Comparison of ENCODE assay signal across 4 worm cellular contexts in the genomic region with DNA sequence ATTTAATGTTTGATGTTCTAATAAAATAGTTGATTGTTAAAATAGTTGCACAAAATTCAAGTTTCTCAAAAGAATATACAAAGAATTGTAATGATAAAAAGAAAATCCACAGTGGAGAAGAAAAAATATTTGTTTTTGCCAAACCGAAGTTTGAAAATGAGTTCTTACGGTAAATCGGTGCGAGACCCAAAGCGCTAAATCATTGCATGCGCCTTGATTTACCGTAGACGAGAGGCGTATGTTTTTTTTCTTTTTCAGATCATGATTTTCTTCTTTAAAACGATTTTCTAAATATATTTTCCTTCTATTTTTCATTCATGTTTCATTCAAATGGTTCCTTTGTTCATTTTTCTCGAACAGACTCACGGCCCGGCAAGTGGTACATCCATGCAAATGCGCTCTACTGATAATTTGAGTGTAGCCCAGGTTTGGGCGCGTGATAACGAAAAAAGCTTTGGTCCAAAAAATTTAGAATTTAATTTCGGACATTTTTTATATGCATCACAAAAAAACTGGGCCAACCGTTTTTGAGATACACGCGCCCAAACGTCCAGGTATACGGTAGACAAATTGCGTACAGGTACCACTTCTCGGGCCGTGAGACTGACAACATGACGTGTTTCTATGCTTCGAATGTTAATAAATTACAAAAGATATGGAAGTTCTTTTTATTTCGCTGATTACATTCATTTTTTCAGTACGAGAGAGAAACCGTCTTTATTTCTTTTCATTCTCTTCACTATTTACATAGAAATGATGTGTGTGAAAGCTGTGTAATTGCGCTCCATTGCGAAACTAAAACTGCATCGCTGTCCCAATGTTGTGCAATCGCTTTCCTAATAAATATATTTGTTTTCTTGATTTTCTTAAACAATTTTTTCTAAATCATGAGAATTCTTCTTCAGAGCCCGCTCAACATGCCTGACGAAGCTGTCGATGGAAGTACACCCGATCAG.
TF ChIP-seq lines count a peak whose summit lies in the region.

A gene (plus strand): TSS at position 906 of the 956 bp plus-strand sequence.

TF ChIP-seq in whole organism, L1 larva, 84 proteins besides CTCF, POLR2A, EP300 and RAD21 (continued from another document):
- TF ChIP-seq swsn-7 (tag; optimal IDR thresholded peaks at IDR 0.05; lab: Kevin White, UChicago) = no peak
- TF ChIP-seq nhr-19 (GFP tag; conservative IDR thresholded peaks at IDR 0.05; lab: Robert Waterston, UW) = no peak
- TF ChIP-seq elt-2 (tag; optimal IDR thresholded peaks at IDR 0.05; lab: Kevin White, UChicago) = peak; percentile 10
- no peak for TF ChIP-seq fos-1 (tag; optimal IDR thresholded peaks at IDR 0.05; lab: Kevin White, UChicago)
- no peak for TF ChIP-seq pax-3 (tag; optimal IDR thresholded peaks at IDR 0.05; lab: Kevin White, UChicago)
- TF ChIP-seq nhr-20 (tag; optimal IDR thresholded peaks at IDR 0.05; lab: Kevin White, UChicago) = peak; percentile 43
- TF ChIP-seq aly-2 (tag; optimal IDR thresholded peaks at IDR 0.05; lab: Kevin White, UChicago) = no peak
- no peak for TF ChIP-seq ceh-88 (GFP tag; IDR thresholded peaks at IDR 0.05; lab: Robert Waterston, UW)
- TF ChIP-seq zag-1 (tag; optimal IDR thresholded peaks at IDR 0.05; lab: Kevin White, UChicago) = no peak
- no peak for TF ChIP-seq Y116A8C.19 (tag; optimal IDR thresholded peaks at IDR 0.05; lab: Kevin White, UChicago; ENCODE audit: borderline replicate concordance)

TF ChIP-seq in whole organism, L2 larva, 48 proteins besides CTCF, POLR2A, EP300 and RAD21 (continued from another document):
- TF ChIP-seq nhr-77 (tag; optimal IDR thresholded peaks at IDR 0.05; lab: Kevin White, UChicago) = no peak
TF ChIP-seq in whole organism, L2 larva: peak in this region for 8.

TF ChIP-seq in whole organism, L4 larva, 104 proteins besides CTCF, POLR2A, EP300 and RAD21 (continued from another document and continues in another):
- TF ChIP-seq daf-16 (GFP tag; optimal IDR thresholded peaks at IDR 0.05; lab: Kevin White, UChicago) (no peak), daf-16 (tag; optimal IDR thresholded peaks at IDR 0.05; lab: Kevin White, UChicago) (peak; percentile 74), cey-2 (tag; optimal IDR thresholded peaks at IDR 0.05; lab: Kevin White, UChicago; ENCODE audit: borderline replicate concordance, insufficient read depth) (no peak), nhr-11 (tag; optimal IDR thresholded peaks at IDR 0.05; lab: Kevin White, UChicago) (peak; percentile 29), nhr-77 (tag; optimal IDR thresholded peaks at IDR 0.05; lab: Kevin White, UChicago) (peak; percentile 57), tra-1 (GFP tag; IDR thresholded peaks at IDR 0.05; lab: Robert Waterston, UW) (no peak), lin-29 (GFP tag; IDR thresholded peaks at IDR 0.05; lab: Robert Waterston, UW) (no peak), nhr-10 (tag; optimal IDR thresholded peaks at IDR 0.05; lab: Kevin White, UChicago) (no peak), set-16 (GFP tag; IDR thresholded peaks at IDR 0.05; lab: Robert Waterston, UW) (no peak), fos-1 (tag; optimal IDR thresholded peaks at IDR 0.05; lab: Kevin White, UChicago) (no peak), dve-1 (tag; optimal IDR thresholded peaks at IDR 0.05; lab: Kevin White, UChicago; ENCODE audit: insufficient read depth) (peak; percentile 58), ceh-62 (tag; optimal IDR thresholded peaks at IDR 0.05; lab: Kevin White, UChicago) (no peak), F26F4.8 (GFP tag; conservative IDR thresholded peaks at IDR 0.05; lab: Robert Waterston, UW) (no peak), zfp-3 (GFP tag; conservative IDR thresholded peaks at IDR 0.05; lab: Robert Waterston, UW) (no peak), fkh-10 (GFP tag; optimal IDR thresholded peaks at IDR 0.05; lab: Kevin White, UChicago) (no peak), daf-12 (tag; optimal IDR thresholded peaks at IDR 0.05; lab: Kevin White, UChicago) (no peak), tag-97 (GFP tag; IDR thresholded peaks at IDR 0.05; lab: Robert Waterston, UW) (no peak), nhr-25 (tag; optimal IDR thresholded peaks at IDR 0.05; lab: Kevin White, UChicago; ENCODE audit: borderline replicate concordance, insufficient read depth) (no peak), nhr-42 (GFP tag; IDR thresholded peaks at IDR 0.05; lab: Robert Waterston, UW) (no peak), mdt-29 (GFP tag; IDR thresholded peaks at IDR 0.05; lab: Robert Waterston, UW) (no peak), Y105C5A.15 (GFP tag; IDR thresholded peaks at IDR 0.05; lab: Robert Waterston, UW) (no peak), ztf-11 (tag; optimal IDR thresholded peaks at IDR 0.05; lab: Kevin White, UChicago) (no peak), nhr-76 (tag; optimal IDR thresholded peaks at IDR 0.05; lab: Kevin White, UChicago) (no peak), lsy-2 (tag; optimal IDR thresholded peaks at IDR 0.05; lab: Kevin White, UChicago) (peak in 1 of 2 experiments; percentile 83), F10B5.3 (tag; optimal IDR thresholded peaks at IDR 0.05; lab: Kevin White, UChicago) (no peak), lin-13 (GFP tag; optimal IDR thresholded peaks at IDR 0.05; lab: Kevin White, UChicago) (no peak), lin-38 (GFP tag; IDR thresholded peaks at IDR 0.05; lab: Robert Waterston, UW) (peak; percentile 90), F44E2.7 (GFP tag; IDR thresholded peaks at IDR 0.05; lab: Robert Waterston, UW) (no peak), duxl-1 (tag; optimal IDR thresholded peaks at IDR 0.05; lab: Kevin White, UChicago; ENCODE audit: poor library complexity) (no peak), nhr-111 (GFP tag; optimal IDR thresholded peaks at IDR 0.05; lab: Kevin White, UChicago) (no peak), egl-27 (tag; optimal IDR thresholded peaks at IDR 0.05; lab: Kevin White, UChicago) (no peak), nhr-41 (GFP tag; IDR thresholded peaks at IDR 0.05; lab: Robert Waterston, UW) (no peak), zip-2 (tag; optimal IDR thresholded peaks at IDR 0.05; lab: Kevin White, UChicago) (peak; percentile 94), ceh-32 (tag; optimal IDR thresholded peaks at IDR 0.05; lab: Kevin White, UChicago; ENCODE audit: poor library complexity) (no peak), gei-8 (GFP tag; optimal IDR thresholded peaks at IDR 0.05; lab: Kevin White, UChicago) (no peak), lim-7 (GFP tag; IDR thresholded peaks at IDR 0.05; lab: Robert Waterston, UW) (no peak), ceh-82 (tag; optimal IDR thresholded peaks at IDR 0.05; lab: Kevin White, UChicago) (no peak), mxl-2 (GFP tag; conservative IDR thresholded peaks at IDR 0.05; lab: Robert Waterston, UW) (no peak), spr-1 (tag; optimal IDR thresholded peaks at IDR 0.05; lab: Kevin White, UChicago) (no peak), Y75B8A.6 (GFP tag; IDR thresholded peaks at IDR 0.05; lab: Robert Waterston, UW) (no peak), nhr-28 (tag; optimal IDR thresholded peaks at IDR 0.05; lab: Kevin White, UChicago) (peak; percentile 69), daf-19 (GFP tag; conservative IDR thresholded peaks at IDR 0.05; lab: Robert Waterston, UW) (no peak), daf-8 (GFP tag; IDR thresholded peaks at IDR 0.05; lab: Robert Waterston, UW) (no peak), hlh-11 (tag; optimal IDR thresholded peaks at IDR 0.05; lab: Kevin White, UChicago) (peak; percentile 56), R02D3.7 (tag; optimal IDR thresholded peaks at IDR 0.05; lab: Kevin White, UChicago) (no peak), hmg-1.1 (GFP tag; IDR thresholded peaks at IDR 0.05; lab: Robert Waterston, UW) (no peak), ztf-7 (tag; optimal IDR thresholded peaks at IDR 0.05; lab: Kevin White, UChicago) (no peak), nhr-102 (tag; optimal IDR thresholded peaks at IDR 0.05; lab: Kevin White, UChicago) (no peak), attf-4 (tag; optimal IDR thresholded peaks at IDR 0.05; lab: Kevin White, UChicago) (no peak), ceh-28 (tag; optimal IDR thresholded peaks at IDR 0.05; lab: Kevin White, UChicago) (no peak), madf-9 (GFP tag; conservative IDR thresholded peaks at IDR 0.05; lab: Robert Waterston, UW) (no peak), nhr-48 (tag; optimal IDR thresholded peaks at IDR 0.05; lab: Kevin White, UChicago) (no peak), saeg-2 (GFP tag; IDR thresholded peaks at IDR 0.05; lab: Robert Waterston, UW) (no peak), dmd-6 (GFP tag; IDR thresholded peaks at IDR 0.05; lab: Robert Waterston, UW) (peak; percentile 63), zag-1 (tag; optimal IDR thresholded peaks at IDR 0.05; lab: Kevin White, UChicago) (no peak), hif-1 (tag; optimal IDR thresholded peaks at IDR 0.05; lab: Kevin White, UChicago) (peak in 1 of 2 experiments; percentile 6)

TF ChIP-seq in whole organism, young adult, 124 proteins besides CTCF, POLR2A, EP300 and RAD21 (continued from another document):
- peak; percentile 66 to 73 for TF ChIP-seq let-607 (tag; optimal IDR thresholded peaks at IDR 0.05; lab: Kevin White, UChicago)
- no peak for TF ChIP-seq aptf-2 (GFP tag; conservative IDR thresholded peaks at IDR 0.05; lab: Robert Waterston, UW)
- no peak for TF ChIP-seq madf-10 (tag; optimal IDR thresholded peaks at IDR 0.05; lab: Kevin White, UChicago)
- TF ChIP-seq cebp-2 (GFP tag; IDR thresholded peaks at IDR 0.05; lab: Robert Waterston, UW) = no peak
- TF ChIP-seq hsf-1 (GFP tag; IDR thresholded peaks at IDR 0.05; lab: Robert Waterston, UW) = no peak
- TF ChIP-seq ets-4 (GFP tag; optimal IDR thresholded peaks at IDR 0.05; lab: Kevin White, UChicago) = no peak
- no peak for TF ChIP-seq ekl-4 (GFP tag; IDR thresholded peaks at IDR 0.05; lab: Robert Waterston, UW)
- peak; percentile 12 for TF ChIP-seq lin-40 (tag; optimal IDR thresholded peaks at IDR 0.05; lab: Kevin White, UChicago)
- TF ChIP-seq nfyb-1 (GFP tag; IDR thresholded peaks at IDR 0.05; lab: Robert Waterston, UW) = no peak
- no peak for TF ChIP-seq hrde-1 (tag; optimal IDR thresholded peaks at IDR 0.05; lab: Kevin White, UChicago; ENCODE audit: borderline replicate concordance)
- no peak for TF ChIP-seq him-1 (tag; optimal IDR thresholded peaks at IDR 0.05; lab: Kevin White, UChicago)
- no peak for TF ChIP-seq F52B5.7 (tag; optimal IDR thresholded peaks at IDR 0.05; lab: Kevin White, UChicago)
- TF ChIP-seq zfh-2 (GFP tag; conservative IDR thresholded peaks at IDR 0.05; lab: Robert Waterston, UW) = no peak
- TF ChIP-seq ztf-25 (GFP tag; IDR thresholded peaks at IDR 0.05; lab: Robert Waterston, UW) = no peak
- no peak for TF ChIP-seq lag-1 (GFP tag; IDR thresholded peaks at IDR 0.05; lab: Robert Waterston, UW)
- TF ChIP-seq zim-3 (tag; optimal IDR thresholded peaks at IDR 0.05; lab: Kevin White, UChicago) = no peak
- no peak for TF ChIP-seq F55B11.4 (tag; optimal IDR thresholded peaks at IDR 0.05; lab: Kevin White, UChicago; ENCODE audit: borderline replicate concordance, insufficient read depth)
- TF ChIP-seq madf-3 (GFP tag; IDR thresholded peaks at IDR 0.05; lab: Robert Waterston, UW) = no peak
- no peak for TF ChIP-seq Y95B8A.8 (GFP tag; IDR thresholded peaks at IDR 0.05; lab: Robert Waterston, UW)
- peak; percentile 77 for TF ChIP-seq xnd-1 (tag; optimal IDR thresholded peaks at IDR 0.05; lab: Kevin White, UChicago)
- TF ChIP-seq nhr-90 (tag; optimal IDR thresholded peaks at IDR 0.05; lab: Kevin White, UChicago) = no peak
- TF ChIP-seq B0336.3 (GFP tag; IDR thresholded peaks at IDR 0.05; lab: Robert Waterston, UW) = 0 out of 2 replicates have a peak, but pooled peaks have one; percentile 22
- no peak for TF ChIP-seq mel-28 (tag; optimal IDR thresholded peaks at IDR 0.05; lab: Kevin White, UChicago; ENCODE audit: borderline replicate concordance)
- no peak for TF ChIP-seq F37B4.10 (GFP tag; IDR thresholded peaks at IDR 0.05; lab: Robert Waterston, UW)
- TF ChIP-seq lsy-27 (tag; optimal IDR thresholded peaks at IDR 0.05; lab: Kevin White, UChicago; ENCODE audit: borderline replicate concordance, insufficient read depth) = no peak
- TF ChIP-seq attf-5 (GFP tag; optimal IDR thresholded peaks at IDR 0.05; lab: Kevin White, UChicago) = peak; percentile 70
- TF ChIP-seq athp-1 (tag; optimal IDR thresholded peaks at IDR 0.05; lab: Kevin White, UChicago) = no peak
- TF ChIP-seq dox-1 (GFP tag; IDR thresholded peaks at IDR 0.05; lab: Robert Waterston, UW) = 0 out of 2 replicates have a peak, but pooled peaks have one; percentile 25
- no peak for TF ChIP-seq ama-1 (optimal IDR thresholded peaks at IDR 0.05; lab: Kevin White, UChicago)
- TF ChIP-seq ama-1 (GFP tag; optimal IDR thresholded peaks at IDR 0.05; lab: Kevin White, UChicago) = no peak
- no peak for TF ChIP-seq Y56A3A.18 (GFP tag; IDR thresholded peaks at IDR 0.05; lab: Robert Waterston, UW)
- TF ChIP-seq F23B12.7 (tag; optimal IDR thresholded peaks at IDR 0.05; lab: Kevin White, UChicago; ENCODE audit: insufficient read depth) = no peak
- TF ChIP-seq hmg-1.2 (GFP tag; IDR thresholded peaks at IDR 0.05; lab: Robert Waterston, UW) = peak; percentile 35
TF ChIP-seq in whole organism, young adult: peak in this region for 19.
